Worm (Caenorhabditis elegans) whole organism, L4 larva: ENCODE data around the gene F10G7.10.

Experiments
- F44E2.7 ChIP-seq: fragments of 200-800 bp; sonication (Bioruptor generic); IDR thresholded peaks from 2 replicates; pipeline ENCODE4 v2.1.2; 2022; ENCODE audit warnings: missing genetic modification characterization, missing compliant biosample characterization
- F49E8.2 ChIP-seq: sonication (generic microtip); optimal IDR thresholded peaks from 2 replicates; lab custom pipeline; 2016; ENCODE audit warnings: missing compliant biosample characterization, mild to moderate bottlenecking, missing genetic modification characterization, borderline replicate concordance
- T26A8.4 ChIP-seq: fragments of 200-800 bp; sonication (Bioruptor generic); IDR thresholded peaks from 2 replicates; pipeline ENCODE4 v1.3.6; 2022; ENCODE audit warnings: missing genetic modification characterization, missing compliant biosample characterization
- Y48G9A.11 ChIP-seq: fragments of 200-800 bp; sonication (Bioruptor generic); IDR thresholded peaks from 2 replicates; pipeline ENCODE4 v1.3.6; 2022; ENCODE audit warnings: missing genetic modification reagents, missing genetic modification characterization, missing compliant biosample characterization
- aly-2 ChIP-seq: sonication (generic microtip); optimal IDR thresholded peaks from 2 replicates; lab custom pipeline; 2018; ENCODE audit warnings: missing biosample characterization, missing genetic modification characterization
- arid-1 ChIP-seq: fragments of 200-800 bp; sonication (Bioruptor generic); conservative IDR thresholded peaks from 2 replicates; pipeline ENCODE4 v1.3.6; 2022; ENCODE audit warnings: missing genetic modification reagents, missing genetic modification characterization, missing compliant biosample characterization
- attf-4 ChIP-seq: sonication (generic microtip); optimal IDR thresholded peaks from 3 replicates; lab custom pipeline; 2017; ENCODE audit warnings: missing biosample characterization, missing genetic modification characterization
- cey-2 ChIP-seq: sonication (generic microtip); optimal IDR thresholded peaks from 3 replicates; lab custom pipeline; 2017; ENCODE audit warnings: missing genetic modification characterization, mild to moderate bottlenecking, missing compliant biosample characterization, antibody characterized with exemption, borderline replicate concordance; ENCODE audit not compliant: insufficient read depth
- ctbp-1 ChIP-seq: fragments of 200-800 bp; sonication (Bioruptor generic); IDR thresholded peaks from 2 replicates; pipeline ENCODE4 v1.3.6; 2022; ENCODE audit warnings: missing genetic modification reagents, missing genetic modification characterization, missing compliant biosample characterization
- daf-16 ChIP-seq, 3 experiments: sonication (generic microtip); optimal IDR thresholded peaks; 2 replicates each; lab custom pipeline; 2016 to 2017; ENCODE audit warnings: missing genetic modification characterization in 3 of 3, missing genetic modification reagents in 3 of 3, mild to moderate bottlenecking in 2 of 3, missing compliant biosample characterization in 2 of 3, missing biosample characterization in 1 of 3, moderate library complexity in 1 of 3
- daf-8 ChIP-seq: fragments of 200-800 bp; sonication (Bioruptor generic); IDR thresholded peaks from 2 replicates; pipeline ENCODE4 v1.3.6; 2022; ENCODE audit warnings: missing genetic modification characterization, missing compliant biosample characterization
- dmd-9 ChIP-seq: fragments of 200-800 bp; sonication (Bioruptor generic); IDR thresholded peaks from 2 replicates; pipeline ENCODE4 v1.3.6; 2022; ENCODE audit warnings: missing genetic modification reagents, missing genetic modification characterization, missing compliant biosample characterization
- duxl-1 ChIP-seq: sonication (generic microtip); optimal IDR thresholded peaks from 2 replicates; lab custom pipeline; 2016; ENCODE audit warnings: mild to moderate bottlenecking, missing genetic modification characterization, moderate library complexity, missing compliant biosample characterization; ENCODE audit not compliant: poor library complexity
- egl-27 ChIP-seq: sonication (generic microtip); optimal IDR thresholded peaks from 3 replicates; lab custom pipeline; 2017; ENCODE audit warnings: missing biosample characterization, missing genetic modification reagents, missing genetic modification characterization
- fos-1 ChIP-seq: fragments of 150-350 bp; optimal IDR thresholded peaks from 2 replicates; lab custom pipeline; 2014; ENCODE audit warnings: missing biosample characterization, missing genetic modification characterization
- lin-1 ChIP-seq: fragments of 200-800 bp; sonication (Bioruptor generic); IDR thresholded peaks from 2 replicates; pipeline ENCODE4 v1.3.6; 2022; ENCODE audit warnings: missing genetic modification reagents, missing genetic modification characterization, missing compliant biosample characterization
- lin-15B ChIP-seq: fragments of 150-350 bp; sonication (generic microtip); optimal IDR thresholded peaks from 3 replicates; lab custom pipeline; 2014; ENCODE audit warnings: missing biosample characterization, missing genetic modification characterization
- lin-29 ChIP-seq: fragments of 200-800 bp; sonication (Bioruptor generic); IDR thresholded peaks from 2 replicates; pipeline ENCODE4 v1.3.6; 2022; ENCODE audit warnings: missing genetic modification reagents, missing genetic modification characterization, missing compliant biosample characterization
- lin-38 ChIP-seq: fragments of 200-800 bp; sonication (Bioruptor generic); IDR thresholded peaks from 2 replicates; pipeline ENCODE4 v1.3.6; 2022; ENCODE audit warnings: missing genetic modification reagents, missing genetic modification characterization, missing compliant biosample characterization
- lin-39 ChIP-seq: fragments of 150-350 bp; optimal IDR thresholded peaks from 2 replicates; lab custom pipeline; 2014; ENCODE audit warnings: missing biosample characterization, missing genetic modification reagents, missing genetic modification characterization
- lir-3 ChIP-seq: sonication (generic microtip); optimal IDR thresholded peaks from 2 replicates; lab custom pipeline; 2016; ENCODE audit warnings: mild to moderate bottlenecking, missing genetic modification characterization, missing compliant biosample characterization
- mdl-1 ChIP-seq, 2 experiments: fragments of 150-350 bp in 1 of 2; sonication (generic microtip) in 1 of 2; optimal IDR thresholded peaks; 2 replicates each; lab custom pipeline; 2014 to 2017; ENCODE audit warnings: missing biosample characterization in 2 of 2, missing genetic modification characterization in 2 of 2
- mes-2 ChIP-seq: sonication (generic microtip); optimal IDR thresholded peaks from 2 replicates; lab custom pipeline; 2016; ENCODE audit warnings: missing genotype, mild to moderate bottlenecking, missing genetic modification characterization, missing compliant biosample characterization; ENCODE audit not compliant: poor library complexity, severe bottlenecking
- mxl-2 ChIP-seq: fragments of 200-800 bp; sonication (Bioruptor generic); conservative IDR thresholded peaks from 2 replicates; pipeline ENCODE4 v1.3.6; 2022; ENCODE audit warnings: missing genetic modification reagents, missing genetic modification characterization, missing compliant biosample characterization
- mxl-3 ChIP-seq: fragments of 200-800 bp; sonication (Bioruptor generic); optimal IDR thresholded peaks from 2 replicates; lab custom pipeline; 2018; ENCODE audit warnings: mild to moderate bottlenecking, missing genetic modification characterization, missing compliant biosample characterization
- nhr-10 ChIP-seq: fragments of 150-350 bp; optimal IDR thresholded peaks from 2 replicates; lab custom pipeline; 2014; ENCODE audit warnings: missing biosample characterization, missing genetic modification characterization
- nhr-237 ChIP-seq: sonication (generic microtip); optimal IDR thresholded peaks from 2 replicates; lab custom pipeline; 2017; ENCODE audit warnings: missing biosample characterization, missing genetic modification characterization
- nhr-28 ChIP-seq: fragments of 150-350 bp; optimal IDR thresholded peaks from 2 replicates; lab custom pipeline; 2014; ENCODE audit warnings: missing biosample characterization, missing genetic modification characterization
- nhr-41 ChIP-seq: fragments of 200-800 bp; sonication (Bioruptor generic); IDR thresholded peaks from 2 replicates; pipeline ENCODE4 v1.3.6; 2022; ENCODE audit warnings: missing genetic modification reagents, missing genetic modification characterization, missing compliant biosample characterization
- nhr-42 ChIP-seq: fragments of 200-800 bp; sonication (Bioruptor generic); IDR thresholded peaks from 2 replicates; pipeline ENCODE4 v1.3.6; 2022; ENCODE audit warnings: missing genetic modification characterization, missing compliant biosample characterization
- snpc-1.2 ChIP-seq: fragments of 200-800 bp; sonication (Bioruptor generic); IDR thresholded peaks from 2 replicates; pipeline ENCODE4 v1.3.6; 2022; ENCODE audit warnings: missing genetic modification reagents, missing genetic modification characterization, missing compliant biosample characterization
- spr-3 ChIP-seq: fragments of 200-800 bp; sonication (Bioruptor generic); optimal IDR thresholded peaks from 2 replicates; lab custom pipeline; 2018; ENCODE audit warnings: mild to moderate bottlenecking, missing genetic modification characterization, missing compliant biosample characterization
- zag-1 ChIP-seq: fragments of 150-350 bp; optimal IDR thresholded peaks from 2 replicates; lab custom pipeline; 2014; ENCODE audit warnings: missing biosample characterization, missing genetic modification characterization
- zip-2 ChIP-seq: fragments of 150-350 bp; optimal IDR thresholded peaks from 2 replicates; lab custom pipeline; 2014; ENCODE audit warnings: missing biosample characterization, missing genetic modification characterization
- ztf-11 ChIP-seq: fragments of 150-350 bp; optimal IDR thresholded peaks from 2 replicates; lab custom pipeline; 2014; ENCODE audit warnings: missing biosample characterization, missing genetic modification characterization

F10G7.10 gene

ce11 chrII:4684852-4685251 is 41.2 kb downstream of the F10G7.10 start:
- TF ChIP-seq cey-2 (tag; lab: Kevin White, UChicago) = no peak

ce11 chrII:4683693-4684092 is 42.4 kb downstream of the F10G7.10 start, which contains the start of gene sre-40:
TSS of gene sre-40 (minus strand) at chrII:4683793.
- no peak for TF ChIP-seq Y48G9A.11 (GFP tag; lab: Robert Waterston, UW)
- TF ChIP-seq attf-4 (tag; lab: Kevin White, UChicago) = no peak
- TF ChIP-seq lir-3 (tag; lab: Kevin White, UChicago) = no peak
- TF ChIP-seq ztf-11 = no peak
- TF ChIP-seq spr-3 = no peak
- no peak for TF ChIP-seq dmd-9 (GFP tag; lab: Robert Waterston, UW)
- no peak for TF ChIP-seq snpc-1.2 (GFP tag; lab: Robert Waterston, UW)
- no peak for TF ChIP-seq F49E8.2 (tag; lab: Kevin White, UChicago)
- no peak for TF ChIP-seq lin-39 (tag; lab: Kevin White, UChicago)
- TF ChIP-seq zag-1 (tag; lab: Kevin White, UChicago) = no peak
- no peak for TF ChIP-seq mes-2 (tag; lab: Kevin White, UChicago)
- no peak for TF ChIP-seq nhr-42 (GFP tag; lab: Robert Waterston, UW)
- TF ChIP-seq nhr-28 (tag; lab: Kevin White, UChicago) = no peak
- no peak for TF ChIP-seq aly-2 (tag; lab: Kevin White, UChicago)
- TF ChIP-seq fos-1 (tag; lab: Kevin White, UChicago) = no peak

DNA sequence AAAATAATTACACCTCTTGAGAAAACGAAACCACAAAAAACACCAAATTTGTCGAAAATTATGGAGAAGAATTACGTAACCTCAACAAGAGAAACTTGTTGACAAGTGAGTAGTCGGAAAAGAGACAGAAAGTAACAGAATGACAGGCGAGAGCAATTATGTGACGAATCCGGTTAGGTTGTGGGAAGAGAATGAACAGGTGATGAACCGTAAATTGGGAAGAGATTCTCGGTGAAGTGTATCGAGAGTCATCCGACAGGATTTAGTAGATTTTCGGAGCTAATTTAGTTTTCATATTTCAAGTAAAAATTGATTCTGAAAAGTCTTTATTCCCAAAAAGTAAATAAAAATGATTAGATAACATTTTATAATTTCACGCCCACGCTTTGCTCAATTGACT is 44.7 kb downstream of the F10G7.10 start, which contains the start of gene T05A7.7:
T05A7.7 (minus strand) TSS at position 101 of the 400 bp plus-strand sequence.
- TF ChIP-seq daf-8 (GFP tag; lab: Robert Waterston, UW) = no peak
- TF ChIP-seq mdl-1 (tag; optimal IDR thresholded peaks at IDR 0.05; lab: Kevin White, UChicago) = no peak
- TF ChIP-seq T26A8.4 (GFP tag; lab: Robert Waterston, UW) = no peak
- no peak for TF ChIP-seq mxl-2 (GFP tag; lab: Robert Waterston, UW)
- no peak for TF ChIP-seq mes-2 (tag; lab: Kevin White, UChicago)
- no peak for TF ChIP-seq zip-2 (tag; lab: Kevin White, UChicago)
- no peak for TF ChIP-seq lin-38 (GFP tag; lab: Robert Waterston, UW)
- TF ChIP-seq duxl-1 (tag; lab: Kevin White, UChicago) = no peak
- TF ChIP-seq lin-1 (GFP tag; lab: Robert Waterston, UW) = no peak
- no peak for TF ChIP-seq snpc-1.2 (GFP tag; lab: Robert Waterston, UW)
- no peak for TF ChIP-seq lin-15B
- TF ChIP-seq F44E2.7 (GFP tag; lab: Robert Waterston, UW) = no peak
- no peak for TF ChIP-seq nhr-237
- TF ChIP-seq nhr-10 (tag; lab: Kevin White, UChicago) = no peak
- TF ChIP-seq ctbp-1 = no peak

ce11 chrII:4677916-4678315 is 48.1 kb downstream of the F10G7.10 start, which contains the start of gene T05A7.1:
TSS of gene T05A7.1 (plus strand) at chrII:4678216.
- no peak for TF ChIP-seq lin-29 (GFP tag; lab: Robert Waterston, UW)
- no peak for TF ChIP-seq egl-27 (tag; lab: Kevin White, UChicago)
- TF ChIP-seq nhr-41 (GFP tag; lab: Robert Waterston, UW) = no peak
- TF ChIP-seq arid-1 (GFP tag; lab: Robert Waterston, UW) = no peak
- TF ChIP-seq daf-16 (GFP tag; optimal IDR thresholded peaks at IDR 0.05; lab: Kevin White, UChicago) = no peak
- no peak for TF ChIP-seq daf-16 (tag; optimal IDR thresholded peaks at IDR 0.05; lab: Kevin White, UChicago)
- no peak for TF ChIP-seq lin-39 (tag; lab: Kevin White, UChicago)
- no peak for TF ChIP-seq mxl-3 (GFP tag; lab: Kevin White, UChicago)
- no peak for TF ChIP-seq mxl-2 (GFP tag; lab: Robert Waterston, UW)
- TF ChIP-seq cey-2 (tag; lab: Kevin White, UChicago) = no peak
